Worm (Caenorhabditis elegans): ENCODE measurements around the gene col-73.
"Not testable (repeated sequence)": the region's sequence is repeated elsewhere in the genome, so short reads cannot be mapped to it uniquely, and the experiment has no call there.

The col-73 gene

DNA sequence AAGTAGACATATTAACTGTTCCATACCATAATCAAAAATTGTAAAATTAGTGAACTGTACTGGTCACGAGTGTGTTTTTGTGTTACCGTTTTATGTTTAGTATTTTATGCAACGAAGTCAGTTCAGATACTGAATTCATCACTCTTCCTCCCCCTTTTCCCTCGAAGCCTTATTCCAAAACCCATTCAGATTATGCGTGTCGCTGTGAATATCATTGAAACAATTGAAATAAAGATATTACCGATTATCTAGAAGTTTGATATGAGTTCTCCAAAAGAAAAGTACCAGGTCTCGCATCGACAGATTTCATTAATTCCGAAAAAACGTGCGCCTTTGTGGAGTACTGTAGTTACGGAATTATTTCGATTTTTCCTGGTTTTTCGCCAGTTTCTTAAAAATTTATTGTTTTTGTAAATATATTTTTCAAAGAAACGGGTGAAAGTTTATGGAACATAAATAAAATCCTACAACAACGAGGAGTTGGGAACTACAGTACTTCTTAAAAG is 14.0 kb downstream of the col-73 start:
- TF ChIP-seq unc-62 (GFP tag; optimal IDR thresholded peaks at IDR 0.05), result no peak

- no peak for TF ChIP-seq unc-62 (GFP tag; optimal IDR thresholded peaks at IDR 0.05)
Measured at ce11 chrII:4857873-4858364, 15.0 kb downstream of the col-73 start, which contains the start of gene F11G11.5. TSS of gene F11G11.5 (plus strand) at chrII:4857923.

DNA sequence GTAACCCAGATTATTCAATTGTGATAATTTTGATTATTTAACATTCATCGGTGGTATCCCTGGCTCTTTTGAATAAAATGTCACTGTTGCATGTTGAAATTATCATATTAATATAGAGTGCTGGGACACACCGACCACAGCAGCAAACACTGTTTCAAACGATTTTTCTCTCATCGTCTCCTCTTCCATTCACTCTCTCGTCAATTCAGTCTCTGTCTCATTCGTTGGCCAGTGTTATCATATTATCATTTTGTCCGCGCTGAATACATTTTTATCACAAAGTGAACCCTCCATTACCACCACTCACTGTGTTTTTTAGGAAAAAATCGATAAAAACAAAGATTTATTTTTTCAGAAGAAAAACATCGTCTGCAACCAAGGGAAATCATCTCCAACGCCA is 15.8 kb downstream of the col-73 start:
- TF ChIP-seq unc-62 (GFP tag; optimal IDR thresholded peaks at IDR 0.05), result no peak

DNA sequence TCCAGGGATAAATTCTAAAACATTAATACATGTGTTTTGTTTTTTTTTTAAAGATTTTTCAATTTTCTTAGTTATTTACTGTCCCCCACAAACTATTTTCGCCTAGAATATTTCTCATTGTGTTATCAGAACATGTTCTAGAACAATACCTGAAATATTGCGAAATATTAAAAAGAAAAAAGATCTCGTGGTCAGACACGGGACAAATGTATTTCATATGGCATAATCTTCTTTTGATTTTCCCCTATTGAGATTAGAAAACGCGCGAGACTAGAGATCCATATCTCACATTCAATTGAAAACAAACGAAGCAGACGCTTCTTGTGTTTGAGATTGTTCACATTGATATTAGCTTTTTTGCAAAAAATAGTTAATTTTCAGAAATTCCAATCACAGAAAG is 16.8 kb downstream of the col-73 start:
- TF ChIP-seq unc-62 (GFP tag; optimal IDR thresholded peaks at IDR 0.05), result no peak

DNA sequence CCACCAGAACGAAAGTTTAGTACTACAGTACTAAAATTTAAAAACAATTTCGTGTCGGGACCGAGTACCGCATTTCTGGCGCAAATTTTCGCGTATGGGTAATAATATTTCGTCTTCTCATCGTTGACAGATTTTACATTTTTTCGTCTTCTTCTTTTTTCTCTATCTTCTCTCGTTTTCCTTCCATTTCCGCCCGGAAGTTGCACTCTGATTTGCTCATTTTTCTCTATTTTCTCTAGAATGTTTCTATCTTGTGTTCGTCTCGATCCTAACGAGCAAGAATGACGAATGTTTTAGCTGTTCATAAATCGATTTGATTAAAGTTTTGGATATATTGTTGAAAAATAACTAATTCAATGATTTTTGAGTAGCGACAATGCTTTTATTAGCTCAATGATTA is 17.4 kb downstream of the col-73 start:
- TF ChIP-seq unc-62 (GFP tag; optimal IDR thresholded peaks at IDR 0.05), result no peak

- no peak for TF ChIP-seq unc-62 (GFP tag; optimal IDR thresholded peaks at IDR 0.05)
Measured at ce11 chrII:4854761-4855160, 18.2 kb downstream of the col-73 start.

ce11 chrII:4851594-4852106 is 21.3 kb downstream of the col-73 start, which contains the start of gene dnj-9:
TSS of gene dnj-9 (plus strand) at chrII:4852056.
- TF ChIP-seq unc-62 (GFP tag; optimal IDR thresholded peaks at IDR 0.05), result no peak

ce11 chrII:4849885-4850284 is 23.0 kb downstream of the col-73 start, which contains the start of gene T23B7.3:
TSS of gene T23B7.3 (plus strand) at chrII:4850185.
- TF ChIP-seq unc-62 (GFP tag; optimal IDR thresholded peaks at IDR 0.05), result no peak

ce11 chrII:4842143-4842658 is 30.7 kb downstream of the col-73 start, which contains the start of the genes T23B7.2 and nspd-4:
TSS of gene T23B7.2 (minus strand) at chrII:4842243.
TSS of gene nspd-4 (plus strand) at chrII:4842608.
- TF ChIP-seq unc-62 (GFP tag; optimal IDR thresholded peaks at IDR 0.05), result not testable (repeated sequence)

DNA sequence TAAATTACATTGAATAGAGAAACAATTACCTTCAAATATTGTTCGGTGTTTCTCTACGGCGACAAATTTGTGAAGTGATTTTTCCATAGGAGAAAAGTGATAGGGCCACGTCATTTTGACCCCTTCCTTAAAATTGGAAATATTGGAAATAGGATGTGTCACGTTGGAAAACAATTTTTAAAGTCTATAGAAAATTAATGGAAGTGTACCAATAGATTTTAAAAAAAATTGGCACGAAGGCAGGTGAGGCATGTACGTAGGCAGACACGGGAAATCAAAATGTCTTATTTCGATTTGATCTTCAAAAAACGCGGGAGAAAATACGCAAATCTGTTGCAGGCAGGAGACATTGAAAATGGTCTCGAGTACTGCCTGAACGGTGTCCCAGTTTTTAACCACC is 35.3 kb downstream of the col-73 start, which contains the start of gene C33F10.12:
Gene C33F10.12, minus strand, starts transcription at position 101 of the 400 bp plus-strand sequence.
- TF ChIP-seq unc-62 (GFP tag; optimal IDR thresholded peaks at IDR 0.05), result no peak

ce11 chrII:4834761-4835160 is 38.2 kb downstream of the col-73 start, which contains the start of the genes C33F10.11 and C33F10.1:
TSS of gene C33F10.11 (minus strand) at chrII:4834861.
TSS of gene C33F10.1 (plus strand) at chrII:4835023.
- TF ChIP-seq unc-62 (GFP tag; optimal IDR thresholded peaks at IDR 0.05), result no peak

DNA sequence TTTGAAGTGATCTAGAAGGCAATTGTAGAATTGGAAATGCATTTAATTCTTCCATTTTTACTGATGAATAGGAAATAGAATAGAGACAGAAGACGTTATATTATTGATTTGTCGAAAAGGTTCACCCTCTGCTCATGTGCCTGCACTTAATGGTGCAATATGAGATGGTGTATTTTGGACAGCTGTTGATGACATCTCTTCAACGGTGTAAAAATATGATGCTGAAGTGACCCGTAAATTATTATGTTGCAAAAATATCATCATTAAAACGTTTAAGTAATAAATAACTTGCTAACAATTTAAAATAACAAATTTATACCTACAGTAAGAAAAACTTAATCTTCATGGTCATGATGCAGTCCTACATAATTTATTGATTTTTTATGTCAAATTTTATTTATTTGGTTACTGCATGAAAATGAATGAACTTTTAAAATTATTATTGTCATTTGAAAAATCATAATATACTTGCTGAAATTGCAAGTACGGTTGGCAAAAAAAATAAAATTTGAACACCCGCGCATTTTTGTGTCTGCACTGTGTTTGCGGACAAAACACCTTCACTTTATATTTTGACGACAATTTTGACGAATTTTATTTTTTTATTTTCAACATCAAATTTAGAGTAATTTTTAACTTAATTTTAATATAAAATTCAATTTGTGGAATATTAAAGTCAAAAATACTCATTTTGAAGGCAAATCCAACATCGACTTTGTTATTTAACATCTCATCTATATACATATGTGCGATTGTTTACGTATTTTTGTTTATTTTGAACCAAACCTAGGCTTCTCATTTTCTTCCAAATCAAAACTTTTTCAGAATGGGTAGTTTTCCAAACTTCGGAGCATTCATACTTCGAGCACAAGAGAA is 45.0 kb downstream of the col-73 start, which contains the start of the genes fbxb-88 and tbck-1:
Gene fbxb-88, minus strand, starts transcription at position 151 of the 876 bp plus-strand sequence.
Gene tbck-1, plus strand, starts transcription at position 826 of the 876 bp plus-strand sequence.
- no peak for TF ChIP-seq unc-62 (GFP tag; optimal IDR thresholded peaks at IDR 0.05)

ce11 chrII:4825133-4825532 is 47.8 kb downstream of the col-73 start, which contains the start of the genes C33F10.8 and msp-40:
TSS of gene C33F10.8 (minus strand) at chrII:4825233.
TSS of gene msp-40 (plus strand) at chrII:4825414.
- not testable (repeated sequence) for TF ChIP-seq unc-62 (GFP tag; optimal IDR thresholded peaks at IDR 0.05)

DNA sequence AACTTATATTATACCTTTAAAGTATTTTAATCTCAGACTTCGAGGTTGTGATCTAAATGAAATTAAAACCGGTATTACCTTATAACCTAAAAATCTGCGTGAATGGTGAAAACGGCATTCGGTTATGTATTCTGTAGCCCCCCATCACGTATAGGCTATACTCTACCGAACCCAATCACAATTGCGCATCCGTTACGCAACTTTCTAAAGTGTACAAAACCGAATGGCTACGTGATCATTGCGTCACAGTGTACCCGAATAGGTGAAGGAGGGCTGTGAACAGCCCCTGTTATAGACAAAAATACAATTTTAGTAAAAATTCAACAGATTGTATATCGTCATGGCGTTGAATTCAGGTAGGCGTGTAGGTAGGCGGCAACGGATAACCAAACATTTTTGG is 50.3 kb downstream of the col-73 start:
- TF ChIP-seq unc-62 (GFP tag; optimal IDR thresholded peaks at IDR 0.05), result no peak
